Worm (Caenorhabditis elegans) whole organism, L4 larva: Measurements from ENCODE around the gene nhr-131.

Source experiments
- aly-2 ChIP-seq: sonication (generic microtip); optimal IDR thresholded peaks from 2 replicates; lab custom pipeline; 2018; ENCODE audit warnings: missing biosample characterization, missing genetic modification characterization
- ceh-44 ChIP-seq: fragments of 200-800 bp; sonication (Bioruptor generic); IDR thresholded peaks from 2 replicates; pipeline ENCODE4 v1.3.6; 2022; ENCODE audit warnings: missing genetic modification reagents, missing genetic modification characterization, missing compliant biosample characterization
- dpl-1 ChIP-seq: fragments of 150-350 bp; optimal IDR thresholded peaks from 2 replicates; lab custom pipeline; 2014; ENCODE audit warnings: missing biosample characterization, missing genetic modification reagents, missing genetic modification characterization
- lin-15B ChIP-seq: fragments of 150-350 bp; sonication (generic microtip); optimal IDR thresholded peaks from 3 replicates; lab custom pipeline; 2014; ENCODE audit warnings: missing biosample characterization, missing genetic modification characterization
- mxl-3 ChIP-seq: fragments of 200-800 bp; sonication (Bioruptor generic); optimal IDR thresholded peaks from 2 replicates; lab custom pipeline; 2018; ENCODE audit warnings: mild to moderate bottlenecking, missing genetic modification characterization, missing compliant biosample characterization
- nhr-11 ChIP-seq: fragments of 150-350 bp; optimal IDR thresholded peaks from 2 replicates; lab custom pipeline; 2014; ENCODE audit warnings: missing biosample characterization, missing genetic modification characterization
- nhr-76 ChIP-seq: fragments of 150-350 bp; optimal IDR thresholded peaks from 2 replicates; lab custom pipeline; 2014; ENCODE audit warnings: missing biosample characterization, missing genetic modification characterization
- pha-4 ChIP-seq, 2 experiments: fragments of 150-350 bp in 1 of 2; fragments of 200-800 bp in 1 of 2; sonication (Bioruptor generic) in 1 of 2; IDR thresholded peaks in 1 of 2; optimal IDR thresholded peaks in 1 of 2; 2 replicates each; pipeline versions ENCODE4 v1.3.6 to Lab custom; 2014 to 2022; ENCODE audit warnings: missing genetic modification characterization in 2 of 2, missing genetic modification reagents in 2 of 2, missing biosample characterization in 1 of 2, missing compliant biosample characterization in 1 of 2
- saeg-2 ChIP-seq: fragments of 200-800 bp; sonication (Bioruptor generic); IDR thresholded peaks from 2 replicates; pipeline ENCODE4 v1.3.6; 2022; ENCODE audit warnings: missing genetic modification reagents, missing genetic modification characterization, missing compliant biosample characterization
- zag-1 ChIP-seq: fragments of 150-350 bp; optimal IDR thresholded peaks from 2 replicates; lab custom pipeline; 2014; ENCODE audit warnings: missing biosample characterization, missing genetic modification characterization
- zfp-3 ChIP-seq: fragments of 200-800 bp; sonication (Bioruptor generic); conservative IDR thresholded peaks from 2 replicates; pipeline ENCODE4 v1.3.6; 2022; ENCODE audit warnings: missing genetic modification reagents, missing genetic modification characterization, missing compliant biosample characterization

ce11 chrV:489320-489719 is 4.8 kb upstream of the nhr-131 start, which contains the start of gene nhr-106:
- TF ChIP-seq saeg-2 (GFP tag; lab: Robert Waterston, UW), result no peak
- no peak for TF ChIP-seq nhr-11 (tag; lab: Kevin White, UChicago)
- no peak for TF ChIP-seq dpl-1 (GFP tag; lab: Kevin White, UChicago)
- TF ChIP-seq zag-1 (tag; lab: Kevin White, UChicago), result no peak
- TF ChIP-seq ceh-44 (GFP tag; lab: Robert Waterston, UW), result no peak
- no peak for TF ChIP-seq zfp-3
- no peak for TF ChIP-seq nhr-76
- no peak for TF ChIP-seq lin-15B (tag; lab: Kevin White, UChicago)
- TF ChIP-seq pha-4 (GFP tag; IDR thresholded peaks at IDR 0.05; lab: Robert Waterston, UW), result no peak
- TF ChIP-seq pha-4 (tag; optimal IDR thresholded peaks at IDR 0.05; lab: Kevin White, UChicago), result no peak
- no peak for TF ChIP-seq mxl-3 (GFP tag; lab: Kevin White, UChicago)
- no peak for TF ChIP-seq aly-2 (tag; lab: Kevin White, UChicago)
